Fruit fly (Drosophila melanogaster) whole organism, embryonic: ENCODE measurements around the gene Etl1.
A peak's percentile ranks its signal among the peaks of the same experiment; 100 is the strongest.

Experiments
- ATbp ChIP-seq: fragments of 200-800 bp; sonication (Bioruptor generic); optimal IDR thresholded peaks from 2 replicates; lab custom pipeline; 2017; ENCODE audit warnings: missing biosample characterization, mild to moderate bottlenecking, missing genetic modification characterization, missing genetic modification reagents
- Ada2b ChIP-seq: fragments of 200-800 bp; sonication (Bioruptor generic); IDR thresholded peaks from 2 replicates; pipeline ENCODE4 v1.3.6; 2022; ENCODE audit warnings: missing biosample characterization, missing genetic modification characterization
- Antp ChIP-seq: fragments of 200-800 bp; sonication (Bioruptor generic); optimal IDR thresholded peaks from 3 replicates; lab custom pipeline; 2016; ENCODE audit warnings: missing biosample characterization, missing genetic modification characterization
- B-H2 ChIP-seq: fragments of 200-800 bp; sonication (Bioruptor generic); optimal IDR thresholded peaks from 2 replicates; lab custom pipeline; 2018; ENCODE audit warnings: missing biosample characterization, mild to moderate bottlenecking, missing genetic modification characterization
- Bteb2 ChIP-seq: fragments of 200-800 bp; sonication (Bioruptor generic); optimal IDR thresholded peaks from 2 replicates; lab custom pipeline; 2016; ENCODE audit warnings: missing biosample characterization, missing genetic modification characterization
- CG12744 ChIP-seq: fragments of 200-800 bp; sonication (Bioruptor generic); optimal IDR thresholded peaks from 2 replicates; lab custom pipeline; 2016; ENCODE audit warnings: missing biosample characterization, missing genetic modification characterization
- CG2129 ChIP-seq: fragments of 200-800 bp; sonication (Bioruptor generic); IDR thresholded peaks from 2 replicates; pipeline ENCODE4 v1.3.6; 2022; ENCODE audit warnings: missing biosample characterization, missing genetic modification characterization; ENCODE audit not compliant: partially characterized antibody
- CG33557 ChIP-seq: fragments of 200-800 bp; sonication (Bioruptor generic); optimal IDR thresholded peaks from 2 replicates; lab custom pipeline; 2019; ENCODE audit warnings: missing biosample characterization, mild to moderate bottlenecking, missing genetic modification characterization, moderate library complexity
- CG34376 ChIP-seq: fragments of 200-800 bp; sonication (Bioruptor generic); optimal IDR thresholded peaks from 2 replicates; lab custom pipeline; 2018; ENCODE audit warnings: missing biosample characterization, mild to moderate bottlenecking, missing genetic modification characterization
- CG4424 ChIP-seq: fragments of 200-800 bp; sonication (Bioruptor generic); optimal IDR thresholded peaks from 3 replicates; lab custom pipeline; 2016; ENCODE audit warnings: missing biosample characterization, missing genetic modification characterization
- CG4730 ChIP-seq: fragments of 200-800 bp; sonication (Bioruptor generic); IDR thresholded peaks from 2 replicates; pipeline ENCODE4 v1.3.6; 2022; ENCODE audit warnings: missing biosample characterization, missing genetic modification characterization
- CG5245 ChIP-seq: fragments of 200-800 bp; sonication (Bioruptor generic); optimal IDR thresholded peaks from 3 replicates; lab custom pipeline; 2016; ENCODE audit warnings: missing biosample characterization, missing genetic modification characterization
- CG6175 ChIP-seq: fragments of 200-800 bp; sonication (Bioruptor generic); IDR thresholded peaks from 3 replicates; pipeline ENCODE4 v1.3.6; 2022; ENCODE audit warnings: missing biosample characterization, missing genetic modification characterization
- CG8089 ChIP-seq: fragments of 200-800 bp; sonication (Bioruptor generic); optimal IDR thresholded peaks from 3 replicates; lab custom pipeline; 2016; ENCODE audit warnings: missing biosample characterization, missing genetic modification characterization
- CG8388 ChIP-seq: fragments of 200-800 bp; sonication (Bioruptor generic); optimal IDR thresholded peaks from 2 replicates; lab custom pipeline; 2019; ENCODE audit warnings: missing biosample characterization, mild to moderate bottlenecking, missing genetic modification characterization, moderate library complexity
- CG8924 ChIP-seq: fragments of 200-800 bp; optimal IDR thresholded peaks from 3 replicates; lab custom pipeline; 2019; ENCODE audit warnings: missing biosample characterization, mild to moderate bottlenecking, missing genetic modification characterization, moderate library complexity
- CG8944 ChIP-seq: fragments of 200-800 bp; sonication (Bioruptor generic); optimal IDR thresholded peaks from 3 replicates; lab custom pipeline; 2016; ENCODE audit warnings: missing biosample characterization, missing genetic modification characterization
- Camta ChIP-seq: fragments of 200-800 bp; sonication (Bioruptor generic); optimal IDR thresholded peaks from 2 replicates; lab custom pipeline; 2016; ENCODE audit warnings: missing biosample characterization, missing genetic modification characterization
- Dfd ChIP-seq, 2 experiments: fragments of >200 bp; optimal IDR thresholded peaks; 2 replicates each; lab custom pipeline; 2017; ENCODE audit warnings: missing biosample characterization in 2 of 2, missing genetic modification characterization in 2 of 2
- Meics ChIP-seq: fragments of 200-800 bp; sonication (Bioruptor generic); optimal IDR thresholded peaks from 2 replicates; lab custom pipeline; 2017; ENCODE audit warnings: missing biosample characterization, mild to moderate bottlenecking, missing genetic modification characterization
- Mes4 ChIP-seq: fragments of 200-800 bp; sonication (Bioruptor generic); optimal IDR thresholded peaks from 2 replicates; lab custom pipeline; 2016; ENCODE audit warnings: missing biosample characterization, missing genetic modification characterization
- Opbp ChIP-seq: fragments of 200-800 bp; sonication (Bioruptor generic); IDR thresholded peaks from 3 replicates; pipeline ENCODE4 v1.3.6; 2022; ENCODE audit warnings: missing biosample characterization, missing genetic modification characterization; ENCODE audit not compliant: partially characterized antibody
- Optix ChIP-seq: fragments of 200-800 bp; sonication (Bioruptor generic); IDR thresholded peaks from 3 replicates; pipeline ENCODE4 v1.3.6; 2022; ENCODE audit warnings: missing biosample characterization, missing genetic modification characterization
- Poxn ChIP-seq: fragments of 200-800 bp; sonication (Bioruptor generic); IDR thresholded peaks from 2 replicates; pipeline ENCODE4 v1.3.6; 2022; ENCODE audit warnings: missing biosample characterization, missing genetic modification characterization
- Ravus ChIP-seq: fragments of 200-800 bp; sonication (Bioruptor generic); IDR thresholded peaks from 2 replicates; pipeline ENCODE4 v1.3.6; 2022; ENCODE audit warnings: missing biosample characterization, missing genetic modification characterization
- Rfx ChIP-seq: fragments of 200-800 bp; sonication (Bioruptor generic); IDR thresholded peaks from 2 replicates; pipeline ENCODE4 v1.3.6; 2022; ENCODE audit warnings: missing biosample characterization, missing genetic modification characterization
- Sox102F ChIP-seq: fragments of 200-800 bp; sonication (Bioruptor generic); optimal IDR thresholded peaks from 2 replicates; lab custom pipeline; 2018; ENCODE audit warnings: missing biosample characterization, mild to moderate bottlenecking, missing genetic modification characterization, moderate library complexity
- Taf1 ChIP-seq: fragments of 200-800 bp; sonication (Bioruptor generic); IDR thresholded peaks from 2 replicates; pipeline ENCODE4 v1.3.6; 2022; ENCODE audit warnings: missing biosample characterization, missing genetic modification characterization
- Vsx1 ChIP-seq: fragments of 200-800 bp; sonication (Bioruptor generic); optimal IDR thresholded peaks from 2 replicates; lab custom pipeline; 2017; ENCODE audit warnings: missing biosample characterization, mild to moderate bottlenecking, missing genetic modification characterization, missing genetic modification reagents
- amos ChIP-seq: fragments of 200-800 bp; sonication (Bioruptor generic); IDR thresholded peaks from 2 replicates; pipeline ENCODE4 v1.3.6; 2022; ENCODE audit warnings: missing biosample characterization, missing genetic modification characterization; ENCODE audit not compliant: partially characterized antibody
- ara ChIP-seq: fragments of 200-800 bp; sonication (Bioruptor generic); IDR thresholded peaks from 2 replicates; pipeline ENCODE4 v1.3.6; 2022; ENCODE audit warnings: missing biosample characterization, missing genetic modification characterization
- ato ChIP-seq: fragments of 200-800 bp; sonication (Bioruptor generic); IDR thresholded peaks from 2 replicates; pipeline ENCODE4 v1.3.6; 2022; ENCODE audit warnings: missing biosample characterization, missing genetic modification characterization; ENCODE audit not compliant: partially characterized antibody
- bab2 ChIP-seq: fragments of 200-800 bp; sonication (Bioruptor generic); optimal IDR thresholded peaks from 2 replicates; lab custom pipeline; 2016; ENCODE audit warnings: missing biosample characterization, missing genetic modification characterization
- bsh ChIP-seq, 2 experiments: fragments of 200-800 bp; sonication (Bioruptor generic); optimal IDR thresholded peaks; 2 replicates each; lab custom pipeline; 2017 to 2018; ENCODE audit warnings: mild to moderate bottlenecking in 2 of 2, missing biosample characterization in 2 of 2, missing genetic modification characterization in 2 of 2, moderate library complexity in 1 of 2
- cad ChIP-seq: fragments of >200 bp; optimal IDR thresholded peaks from 2 replicates; lab custom pipeline; 2017; ENCODE audit warnings: missing biosample characterization, missing genetic modification characterization
- crp ChIP-seq, 2 experiments: fragments of 200-800 bp; sonication (Bioruptor generic); optimal IDR thresholded peaks; 2 replicates in 1 of 2; 3 replicates in 1 of 2; lab custom pipeline; 2017; ENCODE audit warnings: missing biosample characterization in 2 of 2, missing genetic modification characterization in 2 of 2, mild to moderate bottlenecking in 1 of 2, moderate library complexity in 1 of 2
- exex ChIP-seq: fragments of 200-800 bp; sonication (Bioruptor generic); optimal IDR thresholded peaks from 4 replicates; lab custom pipeline; 2018; ENCODE audit warnings: missing biosample characterization, mild to moderate bottlenecking, missing genetic modification characterization, moderate library complexity
- grau ChIP-seq: fragments of 200-800 bp; optimal IDR thresholded peaks from 3 replicates; lab custom pipeline; 2019; ENCODE audit warnings: missing biosample characterization, mild to moderate bottlenecking, missing genetic modification characterization, moderate library complexity
- gsb ChIP-seq: fragments of 200-800 bp; sonication (Bioruptor generic); IDR thresholded peaks from 2 replicates; pipeline ENCODE4 v1.3.6; 2022; ENCODE audit warnings: missing biosample characterization, missing genetic modification characterization
- ind ChIP-seq: fragments of 200-800 bp; sonication (Bioruptor generic); optimal IDR thresholded peaks from 3 replicates; lab custom pipeline; 2016; ENCODE audit warnings: missing biosample characterization, missing genetic modification characterization
- jumu ChIP-seq: fragments of 200-800 bp; sonication (Bioruptor generic); optimal IDR thresholded peaks from 3 replicates; lab custom pipeline; 2016; ENCODE audit warnings: missing biosample characterization, missing genetic modification characterization
- ken ChIP-seq: fragments of 200-800 bp; sonication (Bioruptor generic); IDR thresholded peaks from 3 replicates; pipeline ENCODE4 v1.3.6; 2022; ENCODE audit warnings: missing biosample characterization, missing genetic modification characterization
- lov ChIP-seq, 2 experiments: fragments of 200-800 bp in 1 of 2; fragments of >200 bp in 1 of 2; sonication (Bioruptor generic) in 1 of 2; IDR thresholded peaks in 1 of 2; optimal IDR thresholded peaks in 1 of 2; 2 replicates in 1 of 2; 3 replicates in 1 of 2; pipeline versions ENCODE4 v1.3.6 to Lab custom; 2017 to 2022; ENCODE audit warnings: missing biosample characterization in 1 of 2, missing genetic modification characterization in 1 of 2
- p53 ChIP-seq: fragments of 200-800 bp; sonication (Bioruptor generic); optimal IDR thresholded peaks from 2 replicates; lab custom pipeline; 2016; ENCODE audit warnings: missing biosample characterization, missing genetic modification characterization
- rib ChIP-seq: fragments of 200-800 bp; sonication (Bioruptor generic); IDR thresholded peaks from 2 replicates; pipeline ENCODE4 v1.3.6; 2022; ENCODE audit warnings: missing biosample characterization, missing genetic modification characterization
- ro ChIP-seq: fragments of 200-800 bp; sonication (Bioruptor generic); IDR thresholded peaks from 2 replicates; pipeline ENCODE4 v1.3.6; 2022; ENCODE audit warnings: missing biosample characterization, missing genetic modification characterization
- schlank ChIP-seq: fragments of 200-800 bp; sonication (Bioruptor generic); optimal IDR thresholded peaks from 2 replicates; lab custom pipeline; 2018; ENCODE audit warnings: missing biosample characterization, mild to moderate bottlenecking, missing genetic modification characterization
- sr ChIP-seq: fragments of 200-800 bp; sonication (Bioruptor generic); IDR thresholded peaks from 3 replicates; pipeline ENCODE4 v1.3.6; 2022; ENCODE audit warnings: missing biosample characterization, missing genetic modification characterization
- sug ChIP-seq: fragments of 200-800 bp; optimal IDR thresholded peaks from 2 replicates; lab custom pipeline; 2019; ENCODE audit warnings: missing biosample characterization, mild to moderate bottlenecking, missing genetic modification characterization, moderate library complexity
- ttk ChIP-seq: fragments of 200-800 bp; sonication (Bioruptor generic); IDR thresholded peaks from 2 replicates; pipeline ENCODE4 v2.1.2; 2022; ENCODE audit warnings: missing biosample characterization, missing genetic modification characterization
- vvl ChIP-seq: fragments of 200-800 bp; sonication (Bioruptor generic); IDR thresholded peaks from 2 replicates; pipeline ENCODE4 v1.3.6; 2022; ENCODE audit warnings: missing biosample characterization, missing genetic modification characterization

Etl1 gene

DNA sequence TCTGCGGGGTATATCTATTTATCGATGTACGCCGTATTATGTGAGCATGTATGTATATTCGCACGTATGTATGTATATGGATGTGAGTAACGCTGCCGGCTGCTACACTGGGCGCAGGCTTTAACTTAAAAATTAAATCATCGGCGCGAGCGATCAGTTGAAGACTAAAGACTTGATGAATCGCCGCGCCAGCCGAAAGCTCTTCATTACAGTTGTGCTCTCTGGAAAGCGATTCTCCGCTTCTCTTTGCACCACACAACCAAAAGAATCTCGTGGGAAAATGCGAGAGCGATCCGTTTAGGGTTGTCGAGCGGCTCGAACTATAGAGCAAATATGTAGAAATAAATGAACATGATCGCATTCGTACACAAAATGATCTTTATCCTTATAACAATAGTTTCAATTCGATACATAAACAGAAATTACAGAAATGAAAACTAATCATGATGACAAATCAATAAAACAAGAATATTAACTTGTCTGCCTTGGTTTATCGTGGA lies 3.9 kb downstream of the Etl1 start, which contains the start of gene CG13124 (continued):
- TF ChIP-seq crp (GFP tag; optimal IDR thresholded peaks at IDR 0.05; lab: Kevin White, UChicago) (no peak), Sox102F (GFP tag; lab: Kevin White, UChicago) (peak; percentile 4), Poxn (no peak), amos (no peak), ind (GFP tag; lab: Kevin White, UChicago) (peak; percentile 0), grau (tag; lab: Kevin White, UChicago) (peak; percentile 32), CG8944 (no peak), CG4424 (no peak), B-H2 (GFP tag; lab: Kevin White, UChicago) (peak; percentile 17), sug (tag; lab: Kevin White, UChicago) (no peak), schlank (tag; lab: Kevin White, UChicago) (no peak), ATbp (GFP tag; lab: Kevin White, UChicago) (peak; percentile 16), Dfd (GFP tag; optimal IDR thresholded peaks at IDR 0.05; lab: Kevin White, UChicago) (no peak), CG6175 (no peak), Camta (GFP tag; lab: Kevin White, UChicago) (no peak), Ravus (GFP tag; lab: Robert Waterston, UW) (no peak), bsh (GFP tag; optimal IDR thresholded peaks at IDR 0.05; lab: Kevin White, UChicago) (no peak), Bteb2 (GFP tag; lab: Kevin White, UChicago) (no peak), rib (peak; percentile 56; the same call in 1 of the 2 replicates), Rfx (peak; percentile 74), Mes4 (GFP tag; lab: Kevin White, UChicago) (no peak), Opbp (no peak), bab2 (no peak), ro (GFP tag; lab: Robert Waterston, UW) (no peak), Vsx1 (no peak), CG8388 (GFP tag; lab: Kevin White, UChicago) (no peak), CG5245 (GFP tag; lab: Kevin White, UChicago) (no peak), Ada2b (GFP tag; lab: Robert Waterston, UW) (no peak), CG34376 (GFP tag; lab: Kevin White, UChicago) (peak; percentile 62), CG33557 (GFP tag; lab: Kevin White, UChicago) (no peak), lov (optimal IDR thresholded peaks at IDR 0.05; lab: Kevin White, UChicago) (no peak), lov (GFP tag; IDR thresholded peaks at IDR 0.05; lab: Robert Waterston, UW) (no peak), ken (no peak), Antp (no peak), ato (GFP tag; lab: Robert Waterston, UW) (no peak), exex (no peak), Taf1 (GFP tag; lab: Robert Waterston, UW) (no peak), ttk (GFP tag; lab: Robert Waterston, UW) (no peak), CG4730 (GFP tag; lab: Robert Waterston, UW) (no peak), CG8089 (no peak), Meics (GFP tag; lab: Kevin White, UChicago) (peak; percentile 54), CG2129 (GFP tag; lab: Robert Waterston, UW) (no peak), p53 (GFP tag; lab: Kevin White, UChicago) (no peak), gsb (GFP tag; lab: Robert Waterston, UW) (peak; percentile 7; the same call in 1 of the 2 replicates), sr (no peak), cad (GFP tag; lab: Kevin White, UChicago) (no peak), jumu (GFP tag; lab: Kevin White, UChicago) (no peak), Optix (GFP tag; lab: Robert Waterston, UW) (no peak), CG8924 (tag; lab: Kevin White, UChicago) (peak; percentile 17), ara (GFP tag; lab: Robert Waterston, UW) (no peak), vvl (no peak; the same call in none of the 2 replicates), CG12744 (GFP tag; lab: Kevin White, UChicago) (no peak)
